Fruit fly (Drosophila melanogaster) whole organism: ENCODE data around the gene hoe1.

ENCODE experiments used
- CG8478 ChIP-seq: fragments of >200 bp; optimal IDR thresholded peaks from 2 replicates; lab custom pipeline; 2018; ENCODE audit warnings: inconsistent platforms
- Dll ChIP-seq: fragments of >200 bp; optimal IDR thresholded peaks from 2 replicates; lab custom pipeline; 2017
- pan ChIP-seq: fragments of >200 bp; optimal IDR thresholded peaks from 2 replicates; lab custom pipeline; 2017
- psq ChIP-seq: fragments of >200 bp; optimal IDR thresholded peaks from 2 replicates; lab custom pipeline; 2017
- usp ChIP-seq: fragments of >200 bp; optimal IDR thresholded peaks from 2 replicates; lab custom pipeline; 2017; ENCODE audit warnings: missing biosample characterization, missing genetic modification characterization, mixed read lengths

DNA sequence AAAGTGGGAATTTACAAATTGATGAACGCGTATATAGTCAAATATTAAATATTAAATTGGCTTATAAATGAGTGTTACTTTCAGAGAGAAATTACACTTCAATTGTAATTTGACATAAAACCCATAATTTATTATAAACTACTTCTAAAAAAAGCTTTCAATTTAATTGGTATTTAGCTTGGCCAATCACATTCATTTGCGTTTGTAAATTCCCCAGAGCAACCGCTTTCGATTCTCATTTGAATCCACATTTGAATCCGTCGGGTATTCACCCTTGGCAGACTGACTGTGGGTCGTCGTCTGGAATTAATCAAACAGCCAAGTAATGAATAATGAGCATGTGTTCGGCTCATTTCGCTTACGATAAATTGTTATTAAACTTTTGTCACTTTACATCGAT lies 36.3 kb downstream of the hoe1 start:
- TF ChIP-seq psq (lab: Kevin White, UChicago) (no peak), usp (GFP tag; lab: Kevin White, UChicago) (no peak), pan (no peak), CG8478 (no peak), Dll (lab: Kevin White, UChicago) (no peak)
